Worm (Caenorhabditis elegans) whole organism, midembryonic: ENCODE measurements around the gene C37H5.14.
A peak's percentile ranks its signal among the peaks of the same experiment; 100 is the strongest.

Experiments
- med-1 ChIP-seq: sonication (generic microtip); optimal IDR thresholded peaks from 2 replicates; lab custom pipeline; 2017; ENCODE audit warnings: missing genetic modification characterization, mild to moderate bottlenecking, missing compliant biosample characterization, antibody characterized with exemption, missing genetic modification reagents; ENCODE audit not compliant: insufficient read depth
- tab-1 ChIP-seq: fragments of 200-800 bp; sonication (Bioruptor generic); IDR thresholded peaks from 2 replicates; pipeline ENCODE4 v1.3.6; 2022; ENCODE audit warnings: missing genetic modification characterization, missing compliant biosample characterization
- ztf-23 ChIP-seq: fragments of 200-800 bp; sonication (Bioruptor generic); IDR thresholded peaks from 2 replicates; pipeline ENCODE4 v1.3.6; 2022; ENCODE audit warnings: missing genetic modification reagents, missing genetic modification characterization, missing compliant biosample characterization
- ztf-29 ChIP-seq: fragments of 200-800 bp; sonication (Bioruptor generic); IDR thresholded peaks from 2 replicates; pipeline ENCODE4 v1.3.6; 2022; ENCODE audit warnings: missing genetic modification reagents, missing genetic modification characterization, missing compliant biosample characterization

DNA sequence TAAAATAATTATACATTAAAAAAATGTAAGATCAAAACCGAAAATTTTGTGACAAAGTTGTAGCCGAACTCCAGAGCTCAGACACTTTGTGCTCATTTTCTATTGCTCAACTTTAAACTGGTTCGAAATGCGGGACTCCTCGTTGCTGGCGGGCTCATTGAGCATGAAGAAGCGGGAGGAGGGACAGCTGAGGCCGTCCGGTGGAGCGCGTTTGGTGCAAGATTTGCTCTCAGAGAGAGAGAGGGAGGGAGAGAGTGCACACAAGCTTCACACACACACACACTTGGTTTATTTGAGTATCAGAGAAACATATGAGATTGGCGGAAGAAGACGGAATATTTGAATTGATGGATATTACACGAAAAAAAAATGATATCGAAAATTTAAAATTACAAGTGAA lies 23.5 kb downstream of the C37H5.14 start:
- 0 out of 2 replicates have a peak, but pooled peaks have one; percentile 7 for TF ChIP-seq tab-1 (GFP tag; lab: Robert Waterston, UW)
- no peak for TF ChIP-seq ztf-23
- TF ChIP-seq ztf-29 (GFP tag; lab: Robert Waterston, UW), result no peak
- no peak for TF ChIP-seq med-1 (GFP tag; lab: Kevin White, UChicago)
